Worm (Caenorhabditis elegans): ENCODE results near the gene gsto-2.

- TF ChIP-seq unc-130 (GFP tag; optimal IDR thresholded peaks at IDR 0.05): no peak
- no peak for TF ChIP-seq Y53G8AR.9 (GFP tag; conservative IDR thresholded peaks at IDR 0.05)
- no peak for TF ChIP-seq lin-40 (tag; optimal IDR thresholded peaks at IDR 0.05)
- TF ChIP-seq F57C9.4 (tag; optimal IDR thresholded peaks at IDR 0.05): no peak
- TF ChIP-seq pha-4 (tag; optimal IDR thresholded peaks at IDR 0.05): no peak
- no peak for TF ChIP-seq Y67H2A.10 (GFP tag; conservative IDR thresholded peaks at IDR 0.05)
- TF ChIP-seq sdz-38 (tag; optimal IDR thresholded peaks at IDR 0.05): no peak
- no peak for TF ChIP-seq let-607 (tag; optimal IDR thresholded peaks at IDR 0.05)
- no peak for TF ChIP-seq ama-1 (optimal IDR thresholded peaks at IDR 0.05)
- TF ChIP-seq ama-1 (GFP tag; optimal IDR thresholded peaks at IDR 0.05): no peak
- TF ChIP-seq nhr-90 (tag; optimal IDR thresholded peaks at IDR 0.05): no peak
- no peak for TF ChIP-seq attf-5 (GFP tag; optimal IDR thresholded peaks at IDR 0.05)
- TF ChIP-seq rpc-1 (optimal IDR thresholded peaks at IDR 0.05): no peak
- no peak for TF ChIP-seq rpc-1 (tag; optimal IDR thresholded peaks at IDR 0.05)
These were observed 36.3 kb downstream of the gsto-2 start, which contains the start of gene fipr-16 for ce11 chrIII:8590882-8591281.
